Worm (Caenorhabditis elegans) whole organism, young adult: ENCODE results near the gene nmad-1.

Source experiments
- C06A6.2 ChIP-seq: fragments of 200-800 bp; sonication (Bioruptor generic); conservative IDR thresholded peaks from 2 replicates; pipeline ENCODE4 v1.3.6; 2022; ENCODE audit warnings: missing genetic modification characterization, missing compliant biosample characterization
- F23B12.7 ChIP-seq: sonication (generic microtip); optimal IDR thresholded peaks from 2 replicates; lab custom pipeline; 2017; ENCODE audit warnings: missing genetic modification characterization, mild to moderate bottlenecking, missing compliant biosample characterization, antibody characterized with exemption, moderate library complexity; ENCODE audit not compliant: insufficient read depth
- F52B5.7 ChIP-seq: sonication (generic microtip); optimal IDR thresholded peaks from 2 replicates; lab custom pipeline; 2016; ENCODE audit warnings: mild to moderate bottlenecking, missing genetic modification characterization, missing compliant biosample characterization
- F57C9.4 ChIP-seq: sonication (generic microtip); optimal IDR thresholded peaks from 2 replicates; lab custom pipeline; 2017; ENCODE audit warnings: mild to moderate bottlenecking, missing genetic modification characterization, missing compliant biosample characterization
- T07F8.4 ChIP-seq: sonication (generic microtip); optimal IDR thresholded peaks from 2 replicates; lab custom pipeline; 2016; ENCODE audit warnings: mild to moderate bottlenecking, missing genetic modification characterization, moderate library complexity, missing compliant biosample characterization
- Y53F4B.3 ChIP-seq: fragments of 200-800 bp; sonication (Bioruptor generic); IDR thresholded peaks from 2 replicates; pipeline ENCODE4 v1.3.6; 2022; ENCODE audit warnings: missing genetic modification reagents, missing genetic modification characterization, missing compliant biosample characterization
- Y53G8AR.9 ChIP-seq: fragments of 200-800 bp; sonication (Bioruptor generic); conservative IDR thresholded peaks from 2 replicates; pipeline ENCODE4 v1.3.6; 2022; ENCODE audit warnings: missing genetic modification reagents, missing genetic modification characterization, missing compliant biosample characterization
- Y56A3A.18 ChIP-seq: fragments of 200-800 bp; sonication (Bioruptor generic); IDR thresholded peaks from 2 replicates; pipeline ENCODE4 v1.3.6; 2022; ENCODE audit warnings: missing genetic modification reagents, missing genetic modification characterization, missing compliant biosample characterization
- Y79H2A.3 ChIP-seq: fragments of 200-800 bp; sonication (Bioruptor generic); conservative IDR thresholded peaks from 2 replicates; pipeline ENCODE4 v1.3.6; 2022; ENCODE audit warnings: missing genetic modification reagents, missing genetic modification characterization, missing compliant biosample characterization
- ZK185.1 ChIP-seq: sonication (generic microtip); optimal IDR thresholded peaks from 2 replicates; lab custom pipeline; 2016; ENCODE audit warnings: mild to moderate bottlenecking, missing genetic modification characterization, missing compliant biosample characterization; ENCODE audit not compliant: poor library complexity, severe bottlenecking
- ama-1 ChIP-seq, 3 experiments: fragments of 150-350 bp in 1 of 3; sonication (generic microtip) in 2 of 3; optimal IDR thresholded peaks; 2 replicates each; lab custom pipeline; 2014 to 2018; ENCODE audit warnings: missing biosample characterization in 2 of 3, missing genetic modification characterization in 2 of 3, missing genetic modification reagents in 2 of 3
- aptf-3 ChIP-seq: fragments of 200-800 bp; sonication (Bioruptor generic); IDR thresholded peaks from 2 replicates; pipeline ENCODE4 v1.3.6; 2022; ENCODE audit warnings: missing genetic modification characterization, missing compliant biosample characterization
- athp-1 ChIP-seq: sonication (generic microtip); optimal IDR thresholded peaks from 2 replicates; lab custom pipeline; 2017; ENCODE audit warnings: mild to moderate bottlenecking, missing genetic modification characterization, missing compliant biosample characterization
- attf-3 ChIP-seq: fragments of 200-800 bp; sonication (Bioruptor generic); conservative IDR thresholded peaks from 2 replicates; pipeline ENCODE4 v1.3.6; 2022; ENCODE audit warnings: missing genetic modification reagents, missing genetic modification characterization, missing compliant biosample characterization
- ccch-3 ChIP-seq: fragments of 200-800 bp; sonication (Bioruptor generic); optimal IDR thresholded peaks from 2 replicates; lab custom pipeline; 2018; ENCODE audit warnings: mild to moderate bottlenecking, missing genetic modification characterization, missing compliant biosample characterization
- ceh-100 ChIP-seq: fragments of 200-800 bp; sonication (Bioruptor generic); IDR thresholded peaks from 2 replicates; pipeline ENCODE4 v1.3.6; 2022; ENCODE audit warnings: missing genetic modification reagents, missing genetic modification characterization, missing compliant biosample characterization
- ceh-27 ChIP-seq: fragments of 200-800 bp; sonication (Bioruptor generic); optimal IDR thresholded peaks from 2 replicates; lab custom pipeline; 2018; ENCODE audit warnings: mild to moderate bottlenecking, missing genetic modification characterization, moderate library complexity, missing compliant biosample characterization
- ceh-58 ChIP-seq: fragments of 200-800 bp; sonication (Bioruptor generic); IDR thresholded peaks from 2 replicates; pipeline ENCODE4 v1.3.6; 2022; ENCODE audit warnings: missing genetic modification characterization, missing compliant biosample characterization
- egl-44 ChIP-seq: fragments of 200-800 bp; sonication (Bioruptor generic); IDR thresholded peaks from 2 replicates; pipeline ENCODE4 v1.3.6; 2022; ENCODE audit warnings: missing genetic modification reagents, missing genetic modification characterization, missing compliant biosample characterization
- egrh-3 ChIP-seq: fragments of 200-800 bp; sonication (Bioruptor generic); IDR thresholded peaks from 2 replicates; pipeline ENCODE4 v1.3.6; 2022; ENCODE audit warnings: missing genetic modification reagents, missing genetic modification characterization, missing compliant biosample characterization
- ekl-4 ChIP-seq: fragments of 200-800 bp; sonication (Bioruptor generic); IDR thresholded peaks from 2 replicates; pipeline ENCODE4 v1.3.6; 2022; ENCODE audit warnings: missing genetic modification reagents, missing genetic modification characterization, missing compliant biosample characterization
- hmg-1.2 ChIP-seq: fragments of 200-800 bp; sonication (Bioruptor generic); IDR thresholded peaks from 2 replicates; pipeline ENCODE4 v1.3.6; 2022; ENCODE audit warnings: missing genetic modification reagents, missing genetic modification characterization, missing compliant biosample characterization
- hrde-1 ChIP-seq: sonication (generic microtip); optimal IDR thresholded peaks from 2 replicates; lab custom pipeline; 2016; ENCODE audit warnings: missing genetic modification characterization, mild to moderate bottlenecking, missing compliant biosample characterization, moderate library complexity, missing genotype, missing genetic modification reagents, borderline replicate concordance
- let-607 ChIP-seq, 2 experiments: fragments of 200-800 bp in 1 of 2; sonication (Bioruptor generic) in 1 of 2; sonication (generic microtip) in 1 of 2; optimal IDR thresholded peaks; 2 replicates each; lab custom pipeline; 2016 to 2018; ENCODE audit warnings: mild to moderate bottlenecking in 2 of 2, missing compliant biosample characterization in 2 of 2, missing genetic modification characterization in 2 of 2, moderate library complexity in 2 of 2, missing genotype in 1 of 2
- lin-26 ChIP-seq: fragments of 200-800 bp; sonication (Bioruptor generic); IDR thresholded peaks from 2 replicates; pipeline ENCODE4 v1.3.6; 2022; ENCODE audit warnings: missing genetic modification reagents, missing genetic modification characterization, missing compliant biosample characterization
- lin-35 ChIP-seq, 3 experiments: fragments of 150-350 bp in 2 of 3; sonication (generic microtip) in 1 of 3; optimal IDR thresholded peaks; 2 replicates each; lab custom pipeline; 2014 to 2018; ENCODE audit warnings: missing biosample characterization in 3 of 3, missing genetic modification characterization in 3 of 3, missing genetic modification reagents in 3 of 3
- lin-54 ChIP-seq: fragments of 200-800 bp; sonication (Bioruptor generic); optimal IDR thresholded peaks from 2 replicates; lab custom pipeline; 2018; ENCODE audit warnings: mild to moderate bottlenecking, missing genetic modification characterization, missing compliant biosample characterization
- lir-1 ChIP-seq: fragments of 200-800 bp; sonication (Bioruptor generic); conservative IDR thresholded peaks from 2 replicates; pipeline ENCODE4 v1.3.6; 2022; ENCODE audit warnings: missing genetic modification reagents, missing genetic modification characterization, missing compliant biosample characterization
- mcd-1 ChIP-seq: fragments of 200-800 bp; sonication (Bioruptor generic); IDR thresholded peaks from 2 replicates; pipeline ENCODE4 v1.3.6; 2022; ENCODE audit warnings: missing genetic modification reagents, missing genetic modification characterization, missing compliant biosample characterization
- mel-28 ChIP-seq: sonication (generic microtip); optimal IDR thresholded peaks from 2 replicates; lab custom pipeline; 2016; ENCODE audit warnings: borderline replicate concordance, mild to moderate bottlenecking, missing genetic modification characterization, missing compliant biosample characterization
- mxl-1 ChIP-seq: sonication (generic microtip); optimal IDR thresholded peaks from 2 replicates; lab custom pipeline; 2016; ENCODE audit warnings: missing genetic modification characterization, missing compliant biosample characterization
- nfyb-1 ChIP-seq: fragments of 200-800 bp; sonication (Bioruptor generic); IDR thresholded peaks from 2 replicates; pipeline ENCODE4 v1.3.6; 2022; ENCODE audit warnings: missing genetic modification reagents, missing genetic modification characterization, missing compliant biosample characterization
- nhr-179 ChIP-seq: sonication (generic microtip); optimal IDR thresholded peaks from 2 replicates; lab custom pipeline; 2016; ENCODE audit warnings: mild to moderate bottlenecking, missing genetic modification characterization, missing compliant biosample characterization
- rec-8 ChIP-seq, 2 experiments: sonication (generic microtip); optimal IDR thresholded peaks; 2 replicates each; lab custom pipeline; 2016; ENCODE audit warnings: mild to moderate bottlenecking in 2 of 2, missing genetic modification characterization in 2 of 2, missing genetic modification reagents in 2 of 2, missing genotype in 2 of 2, missing biosample characterization in 1 of 2, missing compliant biosample characterization in 1 of 2, moderate library complexity in 1 of 2
- rpc-1 ChIP-seq, 2 experiments: fragments of 150-350 bp in 1 of 2; sonication (generic microtip) in 1 of 2; optimal IDR thresholded peaks; 2 replicates each; lab custom pipeline; 2014 to 2018; ENCODE audit warnings: missing biosample characterization in 1 of 2, missing genetic modification characterization in 1 of 2, missing genetic modification reagents in 1 of 2, missing genotype in 1 of 2
- sdz-38 ChIP-seq: sonication (generic microtip); optimal IDR thresholded peaks from 2 replicates; lab custom pipeline; 2016; ENCODE audit warnings: missing genotype, missing genetic modification characterization, missing compliant biosample characterization
- snpc-3.4 ChIP-seq: sonication (generic microtip); optimal IDR thresholded peaks from 2 replicates; lab custom pipeline; 2017; ENCODE audit warnings: missing genetic modification characterization, mild to moderate bottlenecking, missing compliant biosample characterization, antibody characterized with exemption, moderate library complexity, missing genotype, missing genetic modification reagents
- snpc-4 ChIP-seq, 5 experiments: fragments of 150-350 bp in 1 of 5; sonication (generic microtip) in 4 of 5; optimal IDR thresholded peaks; 2 replicates each; lab custom pipeline; 2014 to 2018; ENCODE audit warnings: missing genetic modification characterization in 5 of 5, missing biosample characterization in 3 of 5, antibody characterized with exemption in 2 of 5, mild to moderate bottlenecking in 2 of 5, missing compliant biosample characterization in 2 of 5, missing genotype in 2 of 5, moderate library complexity in 2 of 5, missing genetic modification reagents in 1 of 5
- somi-1 ChIP-seq: fragments of 200-800 bp; sonication (Bioruptor generic); optimal IDR thresholded peaks from 2 replicates; lab custom pipeline; 2018; ENCODE audit warnings: mild to moderate bottlenecking, missing genetic modification characterization, missing compliant biosample characterization
- tbp1 ChIP-seq: fragments of 200-800 bp; sonication (Bioruptor generic); optimal IDR thresholded peaks from 2 replicates; lab custom pipeline; 2018; ENCODE audit warnings: mild to moderate bottlenecking, missing genetic modification characterization, missing compliant biosample characterization
- unc-62 ChIP-seq: fragments of 150-350 bp; optimal IDR thresholded peaks from 2 replicates; lab custom pipeline; 2014; ENCODE audit warnings: missing biosample characterization, missing genetic modification reagents, missing genetic modification characterization
- xnd-1 ChIP-seq: sonication (generic microtip); optimal IDR thresholded peaks from 2 replicates; lab custom pipeline; 2016; ENCODE audit warnings: missing genotype, missing genetic modification reagents, missing genetic modification characterization, missing compliant biosample characterization
- ztf-18 ChIP-seq: sonication (generic microtip); optimal IDR thresholded peaks from 2 replicates; lab custom pipeline; 2016; ENCODE audit warnings: missing genotype, mild to moderate bottlenecking, missing genetic modification characterization, missing compliant biosample characterization
- ztf-26 ChIP-seq: sonication (generic microtip); optimal IDR thresholded peaks from 2 replicates; lab custom pipeline; 2017; ENCODE audit warnings: missing genetic modification characterization, missing compliant biosample characterization
- ztf-3 ChIP-seq: fragments of 200-800 bp; sonication (Bioruptor generic); optimal IDR thresholded peaks from 2 replicates; lab custom pipeline; 2018; ENCODE audit warnings: mild to moderate bottlenecking, missing genetic modification characterization, missing compliant biosample characterization

Gene nmad-1

ce11 chrIII:5554884-5555500 lies at the start of gene nmad-1, which contains the start of gene hach-1:
TSS of gene nmad-1 (minus strand) at chrIII:5554934.
TSS of gene hach-1 (plus strand) at chrIII:5555450.
- no peak for TF ChIP-seq unc-62 (GFP tag; lab: Kevin White, UChicago)
- TF ChIP-seq F52B5.7 (tag; lab: Kevin White, UChicago): peak; percentile 19
- no peak for TF ChIP-seq T07F8.4 (tag; lab: Kevin White, UChicago)
- no peak for TF ChIP-seq Y53F4B.3 (GFP tag; lab: Robert Waterston, UW)
- peak; percentile 53; the same call in 1 of the 2 replicates for TF ChIP-seq attf-3 (GFP tag; lab: Robert Waterston, UW)
- TF ChIP-seq Y53G8AR.9 (GFP tag; lab: Robert Waterston, UW): no peak
- no peak for TF ChIP-seq Y79H2A.3 (GFP tag; lab: Robert Waterston, UW)
- TF ChIP-seq lin-54 (GFP tag; lab: Kevin White, UChicago): peak; percentile 81
- peak; percentile 28 for TF ChIP-seq athp-1 (tag; lab: Kevin White, UChicago)
- TF ChIP-seq let-607 (tag; optimal IDR thresholded peaks at IDR 0.05; lab: Kevin White, UChicago): peak; percentile 14 to 58
- no peak for TF ChIP-seq nhr-179 (tag; lab: Kevin White, UChicago)
- peak; percentile 57; the same call in 1 of the 2 replicates for TF ChIP-seq egl-44 (GFP tag; lab: Robert Waterston, UW)
- TF ChIP-seq aptf-3: no peak
- no peak for TF ChIP-seq ceh-58
- no peak for TF ChIP-seq somi-1 (GFP tag; lab: Kevin White, UChicago)
- TF ChIP-seq tbp1 (GFP tag; lab: Kevin White, UChicago): peak; percentile 58
- TF ChIP-seq ceh-27 (GFP tag; lab: Kevin White, UChicago): peak; percentile 61
- TF ChIP-seq lin-26 (GFP tag; lab: Robert Waterston, UW): 0 out of 2 replicates have a peak, but pooled peaks have one; percentile 41
- peak; percentile 77; the same call in 1 of the 2 replicates for TF ChIP-seq nfyb-1 (GFP tag; lab: Robert Waterston, UW)
- TF ChIP-seq Y56A3A.18 (GFP tag; lab: Robert Waterston, UW): no peak
- no peak for TF ChIP-seq F57C9.4 (tag; lab: Kevin White, UChicago)
- no peak for TF ChIP-seq ztf-3 (GFP tag; lab: Kevin White, UChicago)
- TF ChIP-seq lin-35 (GFP tag; optimal IDR thresholded peaks at IDR 0.05; lab: Kevin White, UChicago): peak in 2 of 3 experiments; percentile 60 to 75
- TF ChIP-seq xnd-1 (tag; lab: Kevin White, UChicago): peak; percentile 27
- no peak for TF ChIP-seq ama-1 (optimal IDR thresholded peaks at IDR 0.05; lab: Kevin White, UChicago)
- TF ChIP-seq ama-1 (GFP tag; optimal IDR thresholded peaks at IDR 0.05; lab: Kevin White, UChicago): peak in 1 of 2 experiments; percentile 31
- TF ChIP-seq ceh-100: peak; percentile 63; the same call in 1 of the 2 replicates
- peak; percentile 73 for TF ChIP-seq snpc-4 (GFP tag; optimal IDR thresholded peaks at IDR 0.05; lab: Kevin White, UChicago)
- peak in 3 of 4 experiments; percentile 60 to 76 (median 75) for TF ChIP-seq snpc-4 (tag; optimal IDR thresholded peaks at IDR 0.05; lab: Kevin White, UChicago)
- peak; percentile 37; the same call in 1 of the 2 replicates for TF ChIP-seq lir-1 (GFP tag; lab: Robert Waterston, UW)
- TF ChIP-seq C06A6.2 (GFP tag; lab: Robert Waterston, UW): peak; percentile 45; the same call in 1 of the 2 replicates
- peak; percentile 42 for TF ChIP-seq ztf-18 (tag; lab: Kevin White, UChicago)
- peak; percentile 58 for TF ChIP-seq hmg-1.2 (GFP tag; lab: Robert Waterston, UW)
- TF ChIP-seq rpc-1 (optimal IDR thresholded peaks at IDR 0.05; lab: Kevin White, UChicago): peak; percentile 43
- TF ChIP-seq rpc-1 (tag; optimal IDR thresholded peaks at IDR 0.05; lab: Kevin White, UChicago): no peak
- peak; percentile 90 for TF ChIP-seq ekl-4 (GFP tag; lab: Robert Waterston, UW)
- TF ChIP-seq ccch-3: no peak
- TF ChIP-seq rec-8 (tag; optimal IDR thresholded peaks at IDR 0.05; lab: Kevin White, UChicago): peak; percentile 28 to 45
- TF ChIP-seq F23B12.7 (tag; lab: Kevin White, UChicago): peak; percentile 72
- peak; percentile 87 for TF ChIP-seq ZK185.1 (tag; lab: Kevin White, UChicago)
- no peak for TF ChIP-seq hrde-1 (tag; lab: Kevin White, UChicago)
- TF ChIP-seq egrh-3 (GFP tag; lab: Robert Waterston, UW): peak; percentile 32; the same call in 1 of the 2 replicates
- peak; percentile 9 for TF ChIP-seq ztf-26 (tag; lab: Kevin White, UChicago)
- no peak for TF ChIP-seq sdz-38
- no peak for TF ChIP-seq mel-28 (tag; lab: Kevin White, UChicago)
- TF ChIP-seq mcd-1: peak; percentile 74
- peak; percentile 88 for TF ChIP-seq snpc-3.4
- no peak for TF ChIP-seq mxl-1 (tag; lab: Kevin White, UChicago)
